Fruit fly (Drosophila melanogaster) whole organism, adult: ENCODE results near the gene CG17258.
A peak's percentile ranks its signal among the peaks of the same experiment; 100 is the strongest.

Experiments used
- CG11617 ChIP-seq: fragments of 200-800 bp; sonication (Bioruptor generic); optimal IDR thresholded peaks from 2 replicates; lab custom pipeline; 2017; ENCODE audit warnings: mild to moderate bottlenecking, missing biosample characterization, missing genetic modification reagents, missing genetic modification characterization
- CG12768 ChIP-seq: fragments of 200-800 bp; sonication (Bioruptor generic); optimal IDR thresholded peaks from 2 replicates; lab custom pipeline; 2017; ENCODE audit warnings: missing biosample characterization, missing genetic modification characterization, mild to moderate bottlenecking, moderate library complexity, missing genetic modification reagents
- CG14711 ChIP-seq: fragments of 200-800 bp; sonication (Bioruptor generic); optimal IDR thresholded peaks from 2 replicates; lab custom pipeline; 2018; ENCODE audit warnings: missing biosample characterization, mild to moderate bottlenecking, missing genetic modification characterization, moderate library complexity
- CG1620 ChIP-seq: fragments of 200-800 bp; sonication (Bioruptor generic); optimal IDR thresholded peaks from 2 replicates; lab custom pipeline; 2016; ENCODE audit warnings: missing biosample characterization, missing genetic modification characterization
- CG33017 ChIP-seq: fragments of 200-800 bp; sonication (Bioruptor generic); optimal IDR thresholded peaks from 2 replicates; lab custom pipeline; 2018; ENCODE audit warnings: missing biosample characterization, mild to moderate bottlenecking, missing genetic modification characterization, moderate library complexity
- CG5204 ChIP-seq: fragments of 200-800 bp; sonication (Bioruptor generic); optimal IDR thresholded peaks from 2 replicates; lab custom pipeline; 2016; ENCODE audit warnings: missing biosample characterization, missing genetic modification characterization
- CG7045 ChIP-seq: fragments of 200-800 bp; sonication (Bioruptor generic); optimal IDR thresholded peaks from 2 replicates; lab custom pipeline; 2017; ENCODE audit warnings: missing biosample characterization, mild to moderate bottlenecking, missing genetic modification characterization
- CG7101 ChIP-seq: fragments of 200-800 bp; sonication (Bioruptor generic); optimal IDR thresholded peaks from 2 replicates; lab custom pipeline; 2018; ENCODE audit warnings: missing biosample characterization, mild to moderate bottlenecking, missing genetic modification characterization, moderate library complexity
- Clk ChIP-seq: fragments of 200-800 bp; sonication (Bioruptor generic); optimal IDR thresholded peaks from 2 replicates; lab custom pipeline; 2017; ENCODE audit warnings: missing biosample characterization, missing genetic modification characterization
- Crg-1 ChIP-seq: fragments of 200-800 bp; sonication (Bioruptor generic); optimal IDR thresholded peaks from 2 replicates; lab custom pipeline; 2016; ENCODE audit warnings: missing biosample characterization, missing genetic modification characterization
- Hr96 ChIP-seq: fragments of 200-800 bp; sonication (Bioruptor generic); optimal IDR thresholded peaks from 2 replicates; lab custom pipeline; 2016; ENCODE audit warnings: missing biosample characterization, missing genetic modification characterization
- Mnt ChIP-seq: fragments of 200-800 bp; sonication (Bioruptor generic); optimal IDR thresholded peaks from 2 replicates; lab custom pipeline; 2016; ENCODE audit warnings: missing biosample characterization, mild to moderate bottlenecking, missing genetic modification characterization
- bab1 ChIP-seq: fragments of 200-800 bp; sonication (Bioruptor generic); optimal IDR thresholded peaks from 3 replicates; lab custom pipeline; 2019; ENCODE audit warnings: missing biosample characterization, mild to moderate bottlenecking, missing genetic modification characterization, moderate library complexity
- cic ChIP-seq: fragments of 200-800 bp; sonication (Bioruptor generic); optimal IDR thresholded peaks from 2 replicates; lab custom pipeline; 2017; ENCODE audit warnings: missing biosample characterization, mild to moderate bottlenecking, missing genetic modification characterization, moderate library complexity
- cnc ChIP-seq, 2 experiments: fragments of >200 bp; optimal IDR thresholded peaks; 2 replicates each; lab custom pipeline; 2017
- kay ChIP-seq: fragments of 200-800 bp; sonication (Bioruptor generic); peaks from one replicate; lab custom pipeline; 2016; ENCODE audit warnings: missing biosample characterization, missing genetic modification characterization, borderline replicate concordance
- ovo ChIP-seq: fragments of 200-800 bp; sonication (Bioruptor generic); optimal IDR thresholded peaks from 2 replicates; lab custom pipeline; 2016; ENCODE audit warnings: missing biosample characterization, missing genetic modification characterization
- pad ChIP-seq: fragments of 200-800 bp; sonication (Bioruptor generic); optimal IDR thresholded peaks from 3 replicates; lab custom pipeline; 2017; ENCODE audit warnings: missing biosample characterization, missing genetic modification characterization, mild to moderate bottlenecking, moderate library complexity, missing genetic modification reagents
- tj ChIP-seq: fragments of 200-800 bp; sonication (Bioruptor generic); optimal IDR thresholded peaks from 3 replicates; lab custom pipeline; 2017; ENCODE audit warnings: missing biosample characterization, mild to moderate bottlenecking, missing genetic modification characterization, moderate library complexity
- toe ChIP-seq: fragments of 200-800 bp; sonication (Bioruptor generic); optimal IDR thresholded peaks from 2 replicates; lab custom pipeline; 2016; ENCODE audit warnings: missing biosample characterization, missing genetic modification characterization

Gene CG17258

DNA sequence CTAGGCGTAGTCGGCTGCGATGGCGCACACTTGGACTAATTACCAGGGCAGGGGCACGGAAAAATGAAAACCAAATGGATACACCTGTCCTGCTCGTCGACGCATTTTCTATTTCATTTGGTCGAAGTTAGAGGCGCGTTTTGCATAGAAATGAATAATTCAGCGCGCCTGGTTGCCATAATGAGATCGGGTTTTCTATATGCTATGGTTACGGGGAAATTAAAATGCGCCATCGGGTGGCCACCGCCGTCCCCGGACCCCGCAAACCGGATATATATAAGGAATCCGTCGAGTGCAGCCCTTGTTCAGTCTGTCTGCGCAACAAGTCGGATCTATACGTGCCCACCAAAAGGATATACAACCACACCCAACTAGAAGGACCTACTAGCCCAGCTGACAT lies 8.5 kb upstream of the CG17258 start, which contains the start of gene FASN2:
TSS of gene FASN2 (plus strand) at position 301 of the 400 bp plus-strand sequence.
- no peak for TF ChIP-seq CG5204 (GFP tag; lab: Kevin White, UChicago)
- no peak for TF ChIP-seq CG7101 (tag; lab: Kevin White, UChicago)
- no peak for TF ChIP-seq toe
- TF ChIP-seq CG12768 (GFP tag; lab: Kevin White, UChicago), result no peak
- TF ChIP-seq CG33017 (tag; lab: Kevin White, UChicago), result no peak
- peak; percentile 3 for TF ChIP-seq cic (GFP tag; lab: Kevin White, UChicago)

DNA sequence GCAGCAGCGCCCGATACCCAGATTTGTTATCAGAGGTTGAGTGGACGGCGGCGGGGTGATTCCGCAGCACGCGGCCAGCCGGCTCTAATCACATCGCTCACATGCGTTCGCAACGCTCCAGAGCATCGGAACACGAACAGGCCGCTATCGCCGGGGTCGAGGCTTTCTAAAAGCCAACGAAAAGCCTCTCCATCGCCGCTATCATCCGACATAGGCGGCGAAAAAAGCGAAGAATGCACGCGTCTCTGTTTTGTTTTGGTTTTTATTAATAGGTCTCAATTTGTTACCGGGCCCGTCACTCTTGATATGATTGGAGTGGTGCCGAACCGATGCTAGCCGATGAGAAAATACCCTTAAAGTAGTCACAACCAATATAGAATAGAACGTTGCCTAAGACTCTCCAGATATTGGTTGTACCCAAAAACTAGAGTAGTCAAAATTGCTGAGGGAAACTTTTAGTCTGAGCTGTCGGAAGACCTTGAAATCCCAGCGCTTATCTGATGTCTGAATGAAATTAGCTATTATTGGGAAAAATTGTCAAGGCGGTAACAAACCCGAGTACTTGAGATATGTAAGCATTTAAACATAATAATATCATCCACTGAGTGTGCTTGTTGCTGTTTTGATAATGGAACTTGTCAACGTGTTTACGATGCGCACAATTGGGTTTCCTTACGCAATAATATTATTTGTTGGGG lies 6.9 kb upstream of the CG17258 start, which contains the start of gene CG17261:
TSS of gene CG17261 (plus strand) at position 634 of the 698 bp plus-strand sequence.
- TF ChIP-seq tj (GFP tag; lab: Kevin White, UChicago) (no peak), CG14711 (tag; lab: Kevin White, UChicago) (peak; percentile 35), CG33017 (tag; lab: Kevin White, UChicago) (no peak), toe (no peak), CG7101 (tag; lab: Kevin White, UChicago) (peak; percentile 39), kay (GFP tag; lab: Kevin White, UChicago) (peak; percentile 74), CG11617 (GFP tag; lab: Kevin White, UChicago) (no peak), ovo (GFP tag; lab: Kevin White, UChicago) (no peak), cic (GFP tag; lab: Kevin White, UChicago) (peak; percentile 49), Mnt (GFP tag; lab: Kevin White, UChicago) (peak; percentile 74), bab1 (GFP tag; lab: Kevin White, UChicago) (no peak), cnc (optimal IDR thresholded peaks at IDR 0.05; lab: Kevin White, UChicago) (no peak)

- TF ChIP-seq kay (GFP tag; lab: Kevin White, UChicago), result peak; percentile 99
- TF ChIP-seq CG33017 (tag; lab: Kevin White, UChicago), result peak; percentile 77
- peak; percentile 75 for TF ChIP-seq bab1 (GFP tag; lab: Kevin White, UChicago)
- peak; percentile 85 for TF ChIP-seq Hr96 (GFP tag; lab: Kevin White, UChicago)
- peak; percentile 59 for TF ChIP-seq cic (GFP tag; lab: Kevin White, UChicago)
- peak; percentile 72 for TF ChIP-seq CG14711 (tag; lab: Kevin White, UChicago)
- TF ChIP-seq CG11617 (GFP tag; lab: Kevin White, UChicago), result peak; percentile 78
- TF ChIP-seq toe, result peak; percentile 93
- TF ChIP-seq tj (GFP tag; lab: Kevin White, UChicago), result peak; percentile 65
- TF ChIP-seq CG5204 (GFP tag; lab: Kevin White, UChicago), result peak; percentile 87
- TF ChIP-seq CG1620, result peak; percentile 92
- TF ChIP-seq pad (GFP tag; lab: Kevin White, UChicago), result peak; percentile 69
- peak; percentile 85 for TF ChIP-seq Mnt (GFP tag; lab: Kevin White, UChicago)
- TF ChIP-seq Crg-1 (GFP tag; lab: Kevin White, UChicago), result peak; percentile 86
- TF ChIP-seq CG7101 (tag; lab: Kevin White, UChicago), result peak; percentile 84
- peak; percentile 43 for TF ChIP-seq ovo (GFP tag; lab: Kevin White, UChicago)
- TF ChIP-seq Clk (GFP tag; lab: Kevin White, UChicago), result peak; percentile 31
- no peak for TF ChIP-seq cnc (optimal IDR thresholded peaks at IDR 0.05; lab: Kevin White, UChicago)
- peak; percentile 77 for TF ChIP-seq CG12768 (GFP tag; lab: Kevin White, UChicago)
- peak; percentile 73 for TF ChIP-seq CG7045 (GFP tag; lab: Kevin White, UChicago)
These were observed 4.6 kb upstream of the CG17258 start, which contains the start of the genes cnir and CG17221 for dm6 chr2L:3039774-3040173. TSS of gene cnir (minus strand) at chr2L:3039812. TSS of gene CG17221 (plus strand) at chr2L:3039976.

- peak; percentile 95 for TF ChIP-seq bab1 (GFP tag; lab: Kevin White, UChicago)
- TF ChIP-seq cic (GFP tag; lab: Kevin White, UChicago), result peak; percentile 67
- peak; percentile 92 for TF ChIP-seq Mnt (GFP tag; lab: Kevin White, UChicago)
- peak; percentile 93 for TF ChIP-seq Crg-1 (GFP tag; lab: Kevin White, UChicago)
- peak; percentile 84 for TF ChIP-seq Hr96 (GFP tag; lab: Kevin White, UChicago)
- peak; percentile 95 for TF ChIP-seq CG7101 (tag; lab: Kevin White, UChicago)
- peak; percentile 86 for TF ChIP-seq CG11617 (GFP tag; lab: Kevin White, UChicago)
- peak; percentile 90 for TF ChIP-seq toe
- TF ChIP-seq CG14711 (tag; lab: Kevin White, UChicago), result peak; percentile 92
- peak; percentile 92 for TF ChIP-seq pad (GFP tag; lab: Kevin White, UChicago)
- TF ChIP-seq CG7045 (GFP tag; lab: Kevin White, UChicago), result peak; percentile 88
- peak; percentile 99 for TF ChIP-seq kay (GFP tag; lab: Kevin White, UChicago)
- peak; percentile 90 for TF ChIP-seq CG33017 (tag; lab: Kevin White, UChicago)
- TF ChIP-seq cnc (optimal IDR thresholded peaks at IDR 0.05; lab: Kevin White, UChicago), result peak in 1 of 2 experiments; percentile 66
- TF ChIP-seq tj (GFP tag; lab: Kevin White, UChicago), result peak; percentile 93
- peak; percentile 84 for TF ChIP-seq CG1620
- peak; percentile 78 for TF ChIP-seq Clk (GFP tag; lab: Kevin White, UChicago)
- TF ChIP-seq CG5204 (GFP tag; lab: Kevin White, UChicago), result no peak
- peak; percentile 96 for TF ChIP-seq CG12768 (GFP tag; lab: Kevin White, UChicago)
- peak; percentile 34 for TF ChIP-seq ovo (GFP tag; lab: Kevin White, UChicago)
These were observed 2.0 kb upstream of the CG17258 start, which contains the start of the genes CG17260 and SerRS for dm6 chr2L:3037153-3037579. TSS of gene CG17260 (plus strand) at chr2L:3037230. TSS of gene SerRS (minus strand) at chr2L:3037403.

DNA sequence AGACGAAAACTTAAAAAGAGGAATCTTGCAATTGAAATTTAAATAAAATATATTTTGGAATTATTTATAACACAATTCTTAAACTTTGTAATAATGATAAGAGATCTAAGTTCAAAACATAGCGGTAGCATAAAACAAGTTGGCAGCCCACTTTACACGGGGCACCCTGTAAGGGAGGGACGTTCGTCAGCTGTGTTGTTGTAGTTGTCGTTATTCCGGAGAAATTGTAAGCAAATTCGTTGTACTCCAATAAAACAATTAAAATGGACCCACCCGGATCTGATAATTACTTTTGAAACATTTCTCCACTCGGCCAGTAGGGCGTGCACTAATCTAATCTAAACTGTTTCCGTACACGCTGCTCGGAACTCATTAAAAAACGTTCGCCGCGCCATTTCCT lies 4.8 kb downstream of the CG17258 start, which contains the start of gene GABPI:
TSS of gene GABPI (plus strand) at position 190 of the 400 bp plus-strand sequence.
- TF ChIP-seq pad (GFP tag; lab: Kevin White, UChicago) (no peak), CG14711 (tag; lab: Kevin White, UChicago) (no peak), Crg-1 (GFP tag; lab: Kevin White, UChicago) (peak; percentile 65), CG1620 (no peak), toe (no peak), kay (GFP tag; lab: Kevin White, UChicago) (no peak), Clk (GFP tag; lab: Kevin White, UChicago) (no peak), Mnt (GFP tag; lab: Kevin White, UChicago) (peak; percentile 8), ovo (GFP tag; lab: Kevin White, UChicago) (peak; percentile 29), CG7101 (tag; lab: Kevin White, UChicago) (peak; percentile 27), CG33017 (tag; lab: Kevin White, UChicago) (no peak), cnc (optimal IDR thresholded peaks at IDR 0.05; lab: Kevin White, UChicago) (no peak), tj (GFP tag; lab: Kevin White, UChicago) (no peak), CG5204 (GFP tag; lab: Kevin White, UChicago) (no peak), CG7045 (GFP tag; lab: Kevin White, UChicago) (no peak), CG12768 (GFP tag; lab: Kevin White, UChicago) (peak; percentile 7), CG11617 (GFP tag; lab: Kevin White, UChicago) (peak; percentile 1), Hr96 (GFP tag; lab: Kevin White, UChicago) (no peak), cic (GFP tag; lab: Kevin White, UChicago) (no peak), bab1 (GFP tag; lab: Kevin White, UChicago) (peak; percentile 56)
